Worm (Caenorhabditis elegans): ENCODE measurements around the gene ost-1.

- TF ChIP-seq snpc-4 (tag; optimal IDR thresholded peaks at IDR 0.05) (no peak), skn-1 (tag; optimal IDR thresholded peaks at IDR 0.05) (no peak), aly-2 (tag; optimal IDR thresholded peaks at IDR 0.05) (no peak), blmp-1 (tag; optimal IDR thresholded peaks at IDR 0.05; ENCODE audit: insufficient read depth) (no peak), unc-62 (GFP tag; optimal IDR thresholded peaks at IDR 0.05) (no peak), ztf-11 (tag; optimal IDR thresholded peaks at IDR 0.05) (no peak), F13H6.1 (tag; optimal IDR thresholded peaks at IDR 0.05) (no peak), nhr-21 (tag; optimal IDR thresholded peaks at IDR 0.05) (no peak)
These were observed 20.7 kb downstream of the ost-1 start for ce11 chrIV:1127852-1128251.
